Fruit fly (Drosophila melanogaster): ENCODE measurements around the gene sqd.
A peak's percentile ranks its signal among the peaks of the same experiment; 100 is the strongest.

Gene sqd

dm6 chr3R:13646729-13647633, 877 bp upstream of the sqd start, which contains the start of gene rin (continued):
- TF ChIP-seq vnd (GFP tag; IDR thresholded peaks at IDR 0.05; ENCODE audit: partially characterized antibody) (no peak), B-H1 (GFP tag; IDR thresholded peaks at IDR 0.05) (no peak), CTCF (GFP tag; optimal IDR thresholded peaks at IDR 0.05) (no peak), CG6272 (GFP tag; IDR thresholded peaks at IDR 0.05) (no peak), CG5953 (GFP tag; IDR thresholded peaks at IDR 0.05) (no peak), lmd (GFP tag; IDR thresholded peaks at IDR 0.05) (no peak; the same call in 1 of the 2 replicates), slou (GFP tag; optimal IDR thresholded peaks at IDR 0.05) (no peak), maf-S (GFP tag; optimal IDR thresholded peaks at IDR 0.05) (no peak), CG9797 (GFP tag; optimal IDR thresholded peaks at IDR 0.05) (no peak), crol (GFP tag; IDR thresholded peaks at IDR 0.05) (peak; percentile 38; the same call in 1 of the 2 replicates), fd102C (GFP tag; optimal IDR thresholded peaks at IDR 0.05) (no peak), salm (tag; optimal IDR thresholded peaks at IDR 0.05) (no peak), Antp (GFP tag; optimal IDR thresholded peaks at IDR 0.05) (no peak), CG6854 (GFP tag; optimal IDR thresholded peaks at IDR 0.05) (no peak), CG6254 (GFP tag; optimal IDR thresholded peaks at IDR 0.05) (no peak), onecut (GFP tag; IDR thresholded peaks at IDR 0.05) (no peak), CG1832 (GFP tag; optimal IDR thresholded peaks at IDR 0.05) (no peak), HmgD (GFP tag; optimal IDR thresholded peaks at IDR 0.05) (no peak), Ravus (GFP tag; IDR thresholded peaks at IDR 0.05) (no peak), CG6689 (GFP tag; IDR thresholded peaks at IDR 0.05) (peak; percentile 84), her (GFP tag; optimal IDR thresholded peaks at IDR 0.05) (no peak), CG10274 (GFP tag; optimal IDR thresholded peaks at IDR 0.05) (no peak), CG8359 (GFP tag; optimal IDR thresholded peaks at IDR 0.05; ENCODE audit: borderline replicate concordance) (no peak), pfk (GFP tag; optimal IDR thresholded peaks at IDR 0.05) (no peak), CG17385 (GFP tag; optimal IDR thresholded peaks at IDR 0.05) (no peak), prd (optimal IDR thresholded peaks at IDR 0.05) (no peak), prd (GFP tag; IDR thresholded peaks at IDR 0.05) (no peak), CG18262 (tag; optimal IDR thresholded peaks at IDR 0.05) (no peak), CG6791 (GFP tag; IDR thresholded peaks at IDR 0.05; ENCODE audit: partially characterized antibody) (no peak; the same call in 2 of the 3 replicates), Lpt (GFP tag; optimal IDR thresholded peaks at IDR 0.05) (no peak), dan (GFP tag; IDR thresholded peaks at IDR 0.05) (no peak), Sry-β (GFP tag; optimal IDR thresholded peaks at IDR 0.05) (no peak), gcm (GFP tag; optimal IDR thresholded peaks at IDR 0.05) (no peak), HLH4C (GFP tag; IDR thresholded peaks at IDR 0.05; ENCODE audit: partially characterized antibody) (no peak), sug (tag; optimal IDR thresholded peaks at IDR 0.05) (no peak), Fer1 (GFP tag; optimal IDR thresholded peaks at IDR 0.05) (peak; percentile 15), ssp (GFP tag; IDR thresholded peaks at IDR 0.05) (peak; percentile 9; the same call in 1 of the 2 replicates), Sox100B (GFP tag; optimal IDR thresholded peaks at IDR 0.05) (no peak), ci (GFP tag; IDR thresholded peaks at IDR 0.05) (no peak), CG10462 (GFP tag; optimal IDR thresholded peaks at IDR 0.05) (no peak), chinmo (GFP tag; IDR thresholded peaks at IDR 0.05; ENCODE audit: partially characterized antibody) (0 out of 4 replicates have a peak, but pooled peaks have one; percentile 72), inv (GFP tag; IDR thresholded peaks at IDR 0.05; ENCODE audit: partially characterized antibody) (no peak), unpg (GFP tag; optimal IDR thresholded peaks at IDR 0.05) (no peak), CG9437 (GFP tag; optimal IDR thresholded peaks at IDR 0.05) (no peak), ham (GFP tag; IDR thresholded peaks at IDR 0.05) (no peak), row (GFP tag; IDR thresholded peaks at IDR 0.05) (peak; percentile 71), Fer3 (tag; optimal IDR thresholded peaks at IDR 0.05) (no peak), CG11093 (GFP tag; IDR thresholded peaks at IDR 0.05) (no peak), stwl (tag; optimal IDR thresholded peaks at IDR 0.05) (peak; percentile 17), shn (GFP tag; optimal IDR thresholded peaks at IDR 0.05) (no peak)
